Fruit fly (Drosophila melanogaster) whole organism, pupa: ENCODE results near the gene Pdxk.

Source experiments
- CG13204 ChIP-seq: fragments of 200-800 bp; sonication (Bioruptor generic); optimal IDR thresholded peaks from 2 replicates; lab custom pipeline; 2018; ENCODE audit warnings: missing biosample characterization, mild to moderate bottlenecking, missing genetic modification characterization, moderate library complexity
- CG14655 ChIP-seq: fragments of 200-800 bp; sonication (Bioruptor generic); optimal IDR thresholded peaks from 3 replicates; lab custom pipeline; 2017; ENCODE audit warnings: mild to moderate bottlenecking, missing biosample characterization, missing genetic modification reagents, missing genetic modification characterization
- CG15710 ChIP-seq: fragments of 200-800 bp; sonication (Bioruptor generic); optimal IDR thresholded peaks from 2 replicates; lab custom pipeline; 2018; ENCODE audit warnings: missing biosample characterization, mild to moderate bottlenecking, missing genetic modification characterization, moderate library complexity
- CG17806 ChIP-seq: fragments of 200-800 bp; sonication (Bioruptor generic); optimal IDR thresholded peaks from 2 replicates; lab custom pipeline; 2018; ENCODE audit warnings: missing biosample characterization, mild to moderate bottlenecking, missing genetic modification characterization, moderate library complexity
- CG32121 ChIP-seq: fragments of 200-800 bp; sonication (Bioruptor generic); IDR thresholded peaks from 2 replicates; pipeline ENCODE4 v1.3.6; 2022; ENCODE audit warnings: missing biosample characterization, missing genetic modification characterization
- CG34367 ChIP-seq: fragments of 200-800 bp; sonication (Bioruptor generic); optimal IDR thresholded peaks from 2 replicates; lab custom pipeline; 2018; ENCODE audit warnings: missing biosample characterization, mild to moderate bottlenecking, missing genetic modification characterization
- CG4496 ChIP-seq: fragments of 200-800 bp; sonication (Bioruptor generic); IDR thresholded peaks from 3 replicates; pipeline ENCODE4 v1.3.6; 2022; ENCODE audit warnings: missing biosample characterization, missing genetic modification characterization
- CG8159 ChIP-seq: fragments of 200-800 bp; sonication (Bioruptor generic); optimal IDR thresholded peaks from 3 replicates; lab custom pipeline; 2018; ENCODE audit warnings: missing biosample characterization, mild to moderate bottlenecking, missing genetic modification characterization, moderate library complexity
- CG8301 ChIP-seq: fragments of 200-800 bp; sonication (Bioruptor generic); optimal IDR thresholded peaks from 2 replicates; lab custom pipeline; 2018; ENCODE audit warnings: missing biosample characterization, mild to moderate bottlenecking, missing genetic modification characterization
- EcR ChIP-seq: fragments of 200-800 bp; sonication (Bioruptor generic); optimal IDR thresholded peaks from 3 replicates; lab custom pipeline; 2019; ENCODE audit warnings: missing biosample characterization, missing genetic modification characterization, mild to moderate bottlenecking, moderate library complexity, missing genetic modification reagents

- TF ChIP-seq CG8159 (tag; lab: Kevin White, UChicago) (no peak), CG32121 (GFP tag; lab: Robert Waterston, UW) (peak; percentile 56; the same call in 1 of the 2 replicates), CG14655 (GFP tag; lab: Kevin White, UChicago) (peak; percentile 24), EcR (GFP tag; lab: Kevin White, UChicago) (peak; percentile 80), CG4496 (GFP tag; lab: Robert Waterston, UW) (peak; percentile 53; the same call in 1 of the 3 replicates), CG13204 (GFP tag; lab: Kevin White, UChicago) (peak; percentile 19), CG8301 (peak; percentile 5), CG17806 (tag; lab: Kevin White, UChicago) (no peak), CG34367 (peak; percentile 9), CG15710 (tag; lab: Kevin White, UChicago) (peak; percentile 6)
Measured at dm6 chr3L:9381602-9382001, 21.5 kb downstream of the Pdxk start, which contains the start of gene Hsp23.
